Worm (Caenorhabditis elegans): Measurements from ENCODE around the gene R02E12.4.
A peak's percentile ranks its signal among the peaks of the same experiment; 100 is the strongest.

DNA sequence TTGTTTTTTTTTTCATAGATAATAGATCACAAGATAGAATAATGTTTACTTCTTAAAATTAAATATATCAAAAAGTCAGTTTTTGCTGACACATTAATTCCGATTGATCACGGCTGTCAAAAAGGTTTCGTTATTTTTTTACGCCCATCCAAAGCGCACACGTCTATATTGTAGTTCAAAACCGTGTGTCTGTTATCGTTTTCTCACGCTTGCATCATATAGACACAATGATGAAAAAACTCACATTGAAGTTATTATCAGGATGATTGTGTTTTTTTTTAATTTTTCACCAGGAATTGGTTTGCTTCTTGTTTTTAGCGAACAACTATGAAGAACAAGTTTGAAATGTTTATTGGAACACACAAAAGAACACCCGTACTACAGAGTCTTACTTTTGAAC lies 2.6 kb downstream of the R02E12.4 start:
- no peak for TF ChIP-seq ZK185.1 (tag; optimal IDR thresholded peaks at IDR 0.05; ENCODE audit: poor library complexity, severe bottlenecking)
- no peak for TF ChIP-seq egl-18 (GFP tag; IDR thresholded peaks at IDR 0.05)
- no peak for TF ChIP-seq F37B4.10 (GFP tag; IDR thresholded peaks at IDR 0.05)
- no peak for TF ChIP-seq hmg-20 (GFP tag; IDR thresholded peaks at IDR 0.05)
- TF ChIP-seq snpc-4 (GFP tag; optimal IDR thresholded peaks at IDR 0.05): no peak
- peak in 1 of 4 experiments; percentile 8 for TF ChIP-seq snpc-4 (tag; optimal IDR thresholded peaks at IDR 0.05)

Data from whole organism, young adult.